Fruit fly (Drosophila melanogaster) whole organism, embryonic: ENCODE data around the gene CG5440.
A peak's percentile ranks its signal among the peaks of the same experiment; 100 is the strongest.

Source experiments
- BEAF-32 ChIP-seq: fragments of 200-800 bp; sonication (Bioruptor generic); optimal IDR thresholded peaks from 3 replicates; lab custom pipeline; 2017; ENCODE audit warnings: missing biosample characterization, missing genetic modification characterization, mild to moderate bottlenecking, moderate library complexity, missing genetic modification reagents
- CG1024 ChIP-seq: fragments of 200-800 bp; sonication (Bioruptor generic); IDR thresholded peaks from 2 replicates; pipeline ENCODE4 v1.3.6; 2022; ENCODE audit warnings: missing biosample characterization, missing genetic modification characterization
- CG12659 ChIP-seq: fragments of 200-800 bp; sonication (Bioruptor generic); optimal IDR thresholded peaks from 3 replicates; lab custom pipeline; 2017; ENCODE audit warnings: mild to moderate bottlenecking, missing biosample characterization, missing genetic modification reagents, missing genetic modification characterization
- CG1602 ChIP-seq: fragments of 200-800 bp; sonication (Bioruptor generic); optimal IDR thresholded peaks from 3 replicates; lab custom pipeline; 2016; ENCODE audit warnings: missing biosample characterization, missing genetic modification characterization
- CG18262 ChIP-seq: fragments of 200-800 bp; optimal IDR thresholded peaks from 3 replicates; lab custom pipeline; 2019; ENCODE audit warnings: missing biosample characterization, mild to moderate bottlenecking, missing genetic modification characterization, moderate library complexity
- CG2120 ChIP-seq: fragments of 200-800 bp; sonication (Bioruptor generic); optimal IDR thresholded peaks from 3 replicates; lab custom pipeline; 2016; ENCODE audit warnings: missing biosample characterization, missing genetic modification characterization
- CG2202 ChIP-seq: fragments of 200-800 bp; sonication (Bioruptor generic); optimal IDR thresholded peaks from 2 replicates; lab custom pipeline; 2018; ENCODE audit warnings: missing biosample characterization, mild to moderate bottlenecking, missing genetic modification characterization
- CG30020 ChIP-seq: fragments of 200-800 bp; optimal IDR thresholded peaks from 2 replicates; lab custom pipeline; 2019; ENCODE audit warnings: missing biosample characterization, mild to moderate bottlenecking, missing genetic modification characterization, moderate library complexity
- CG30403 ChIP-seq: fragments of 200-800 bp; sonication (Bioruptor generic); optimal IDR thresholded peaks from 3 replicates; lab custom pipeline; 2016; ENCODE audit warnings: missing biosample characterization, missing genetic modification characterization
- CG31224 ChIP-seq: fragments of 200-800 bp; sonication (Bioruptor generic); IDR thresholded peaks from 2 replicates; pipeline ENCODE4 v1.3.6; 2022; ENCODE audit warnings: missing biosample characterization, missing genetic modification characterization
- CG31441 ChIP-seq: fragments of 200-800 bp; sonication (Bioruptor generic); IDR thresholded peaks from 2 replicates; pipeline ENCODE4 v1.3.6; 2022; ENCODE audit warnings: missing biosample characterization, missing genetic modification characterization
- CG32532 ChIP-seq: fragments of 200-800 bp; sonication (Bioruptor generic); IDR thresholded peaks from 2 replicates; pipeline ENCODE4 v1.3.6; 2022; ENCODE audit warnings: missing biosample characterization, missing genetic modification characterization
- CG32767 ChIP-seq: fragments of 200-800 bp; sonication (Bioruptor generic); IDR thresholded peaks from 2 replicates; pipeline ENCODE4 v1.3.6; 2022; ENCODE audit warnings: missing biosample characterization, missing genetic modification characterization
- CG3838 ChIP-seq: fragments of 200-800 bp; sonication (Bioruptor generic); optimal IDR thresholded peaks from 3 replicates; lab custom pipeline; 2016; ENCODE audit warnings: missing biosample characterization, missing genetic modification characterization
- CG4820 ChIP-seq: fragments of 200-800 bp; sonication (Bioruptor generic); optimal IDR thresholded peaks from 3 replicates; lab custom pipeline; 2016; ENCODE audit warnings: missing biosample characterization, missing genetic modification characterization
- CG6272 ChIP-seq: fragments of 200-800 bp; sonication (Bioruptor generic); IDR thresholded peaks from 2 replicates; pipeline ENCODE4 v1.3.6; 2022; ENCODE audit warnings: missing biosample characterization, missing genetic modification characterization
- CG6791 ChIP-seq: fragments of 200-800 bp; sonication (Bioruptor generic); IDR thresholded peaks from 3 replicates; pipeline ENCODE4 v1.3.6; 2022; ENCODE audit warnings: missing biosample characterization, missing genetic modification characterization; ENCODE audit not compliant: partially characterized antibody
- CG7372 ChIP-seq: fragments of 200-800 bp; sonication (Bioruptor generic); IDR thresholded peaks from 2 replicates; pipeline ENCODE4 v1.3.6; 2022; ENCODE audit warnings: missing biosample characterization, missing genetic modification characterization
- CG8281 ChIP-seq: fragments of 200-800 bp; sonication (Bioruptor generic); optimal IDR thresholded peaks from 2 replicates; lab custom pipeline; 2018; ENCODE audit warnings: missing biosample characterization, mild to moderate bottlenecking, missing genetic modification characterization, moderate library complexity
- CG9215 ChIP-seq: fragments of 200-800 bp; sonication (Bioruptor generic); IDR thresholded peaks from 2 replicates; pipeline ENCODE4 v1.3.6; 2022; ENCODE audit warnings: missing biosample characterization, missing genetic modification characterization
- CG9932 ChIP-seq: fragments of 200-800 bp; sonication (Bioruptor generic); IDR thresholded peaks from 2 replicates; pipeline ENCODE4 v1.3.6; 2022; ENCODE audit warnings: missing biosample characterization, missing genetic modification characterization
- Deaf1 ChIP-seq: fragments of 200-800 bp; optimal IDR thresholded peaks from 3 replicates; lab custom pipeline; 2019; ENCODE audit warnings: missing biosample characterization, mild to moderate bottlenecking, missing genetic modification characterization, moderate library complexity
- Dip2 ChIP-seq: fragments of 200-800 bp; sonication (Bioruptor generic); IDR thresholded peaks from 2 replicates; pipeline ENCODE4 v1.3.6; 2022; ENCODE audit warnings: missing biosample characterization, missing genetic modification characterization
- Drgx ChIP-seq: fragments of 200-800 bp; sonication (Bioruptor generic); IDR thresholded peaks from 2 replicates; pipeline ENCODE4 v1.3.6; 2022; ENCODE audit warnings: missing biosample characterization, missing genetic modification characterization
- E2f1 ChIP-seq: fragments of 200-800 bp; sonication (Bioruptor generic); IDR thresholded peaks from 2 replicates; pipeline ENCODE4 v1.3.6; 2022; ENCODE audit warnings: missing biosample characterization, missing genetic modification characterization
- Gug ChIP-seq: fragments of 200-800 bp; sonication (Bioruptor generic); IDR thresholded peaks from 4 replicates; pipeline ENCODE4 v1.3.6; 2022; ENCODE audit warnings: missing biosample characterization, missing genetic modification characterization
- H2.0 ChIP-seq: fragments of 200-800 bp; sonication (Bioruptor generic); IDR thresholded peaks from 2 replicates; pipeline ENCODE4 v1.3.6; 2022; ENCODE audit warnings: missing biosample characterization, missing genetic modification characterization
- Hmr ChIP-seq: fragments of 200-800 bp; sonication (Bioruptor generic); optimal IDR thresholded peaks from 3 replicates; lab custom pipeline; 2017; ENCODE audit warnings: mild to moderate bottlenecking, missing biosample characterization, missing genetic modification reagents, missing genetic modification characterization
- Jarid2 ChIP-seq: fragments of 200-800 bp; sonication (Bioruptor generic); optimal IDR thresholded peaks from 3 replicates; lab custom pipeline; 2017; ENCODE audit warnings: mild to moderate bottlenecking, missing biosample characterization, missing genetic modification reagents, missing genetic modification characterization
- MESR4 ChIP-seq: fragments of 200-800 bp; sonication (Bioruptor generic); optimal IDR thresholded peaks from 2 replicates; lab custom pipeline; 2018; ENCODE audit warnings: missing biosample characterization, mild to moderate bottlenecking, missing genetic modification characterization, moderate library complexity
- NFAT ChIP-seq: fragments of 200-800 bp; sonication (Bioruptor generic); IDR thresholded peaks from 2 replicates; pipeline ENCODE4 v1.3.6; 2022; ENCODE audit warnings: missing biosample characterization, missing genetic modification characterization
- Rfx ChIP-seq: fragments of 200-800 bp; sonication (Bioruptor generic); IDR thresholded peaks from 2 replicates; pipeline ENCODE4 v1.3.6; 2022; ENCODE audit warnings: missing biosample characterization, missing genetic modification characterization
- Sry-δ ChIP-seq: fragments of 200-800 bp; sonication (Bioruptor generic); optimal IDR thresholded peaks from 2 replicates; lab custom pipeline; 2016; ENCODE audit warnings: missing biosample characterization, missing genetic modification characterization
- al ChIP-seq: fragments of 200-800 bp; sonication (Bioruptor generic); IDR thresholded peaks from 2 replicates; pipeline ENCODE4 v1.3.6; 2022; ENCODE audit warnings: missing biosample characterization, missing genetic modification characterization
- ato ChIP-seq: fragments of 200-800 bp; sonication (Bioruptor generic); IDR thresholded peaks from 2 replicates; pipeline ENCODE4 v1.3.6; 2022; ENCODE audit warnings: missing biosample characterization, missing genetic modification characterization; ENCODE audit not compliant: partially characterized antibody
- az2 ChIP-seq: fragments of 200-800 bp; sonication (Bioruptor generic); optimal IDR thresholded peaks from 3 replicates; lab custom pipeline; 2016; ENCODE audit warnings: missing biosample characterization, missing genetic modification characterization
- bab2 ChIP-seq: fragments of 200-800 bp; sonication (Bioruptor generic); optimal IDR thresholded peaks from 2 replicates; lab custom pipeline; 2016; ENCODE audit warnings: missing biosample characterization, missing genetic modification characterization
- cad ChIP-seq: fragments of >200 bp; optimal IDR thresholded peaks from 2 replicates; lab custom pipeline; 2017; ENCODE audit warnings: missing biosample characterization, missing genetic modification characterization
- chm ChIP-seq: fragments of 200-800 bp; sonication (Bioruptor generic); IDR thresholded peaks from 2 replicates; pipeline ENCODE4 v1.3.6; 2022; ENCODE audit warnings: missing biosample characterization, missing genetic modification characterization
- danr ChIP-seq: fragments of 200-800 bp; sonication (Bioruptor generic); IDR thresholded peaks from 2 replicates; pipeline ENCODE4 v1.3.6; 2022; ENCODE audit warnings: missing biosample characterization, missing genetic modification characterization
- en ChIP-seq: fragments of 200-800 bp; sonication (Bioruptor generic); optimal IDR thresholded peaks from 2 replicates; lab custom pipeline; 2016; ENCODE audit warnings: missing biosample characterization, missing genetic modification characterization
- fu2 ChIP-seq: fragments of 200-800 bp; sonication (Bioruptor generic); optimal IDR thresholded peaks from 2 replicates; lab custom pipeline; 2016; ENCODE audit warnings: missing biosample characterization, missing genetic modification characterization
- gfzf ChIP-seq: fragments of 200-800 bp; sonication (Bioruptor generic); optimal IDR thresholded peaks from 2 replicates; lab custom pipeline; 2016; ENCODE audit warnings: missing biosample characterization, mild to moderate bottlenecking, missing genetic modification characterization, moderate library complexity
- gt ChIP-seq: fragments of 200-800 bp; sonication (Bioruptor generic); IDR thresholded peaks from 2 replicates; pipeline ENCODE4 v1.3.6; 2022; ENCODE audit warnings: missing biosample characterization, missing genetic modification characterization
- jing ChIP-seq: fragments of 200-800 bp; sonication (Bioruptor generic); optimal IDR thresholded peaks from 2 replicates; lab custom pipeline; 2018; ENCODE audit warnings: missing biosample characterization, mild to moderate bottlenecking, missing genetic modification characterization
- kay ChIP-seq: fragments of 200-800 bp; sonication (Bioruptor generic); optimal IDR thresholded peaks from 2 replicates; lab custom pipeline; 2016; ENCODE audit warnings: missing biosample characterization, missing genetic modification characterization
- mirr ChIP-seq: fragments of 200-800 bp; sonication (Bioruptor generic); optimal IDR thresholded peaks from 3 replicates; lab custom pipeline; 2018; ENCODE audit warnings: missing biosample characterization, mild to moderate bottlenecking, missing genetic modification characterization
- pnt ChIP-seq: fragments of 200-800 bp; sonication (Bioruptor generic); optimal IDR thresholded peaks from 3 replicates; lab custom pipeline; 2016; ENCODE audit warnings: missing biosample characterization, missing genetic modification characterization
- pros ChIP-seq: fragments of 200-800 bp; sonication (Bioruptor generic); optimal IDR thresholded peaks from 3 replicates; lab custom pipeline; 2019; ENCODE audit warnings: missing biosample characterization, mild to moderate bottlenecking, missing genetic modification characterization, moderate library complexity
- sisA ChIP-seq: fragments of 200-800 bp; sonication (Bioruptor generic); IDR thresholded peaks from 2 replicates; pipeline ENCODE4 v1.3.6; 2022; ENCODE audit warnings: missing biosample characterization, missing genetic modification characterization
- slbo ChIP-seq: fragments of 200-800 bp; sonication (Bioruptor generic); IDR thresholded peaks from 2 replicates; pipeline ENCODE4 v1.3.6; 2022; ENCODE audit warnings: missing biosample characterization, missing genetic modification characterization
- stc ChIP-seq: fragments of 200-800 bp; sonication (Bioruptor generic); IDR thresholded peaks from 2 replicates; pipeline ENCODE4 v1.3.6; 2022; ENCODE audit warnings: missing biosample characterization, missing genetic modification characterization
- toy ChIP-seq: fragments of 200-800 bp; sonication (Bioruptor generic); IDR thresholded peaks from 2 replicates; pipeline ENCODE4 v1.3.6; 2022; ENCODE audit warnings: missing biosample characterization, missing genetic modification characterization

Gene CG5440

dm6 chr2L:1315283-1315682 is 18.6 kb upstream of the CG5440 start (continued):
- TF ChIP-seq en (GFP tag; lab: Kevin White, UChicago) (no peak), CG2202 (tag; lab: Kevin White, UChicago) (no peak), CG31441 (GFP tag; lab: Robert Waterston, UW) (no peak), CG18262 (tag; lab: Kevin White, UChicago) (no peak), Dip2 (GFP tag; lab: Robert Waterston, UW) (no peak), slbo (GFP tag; lab: Robert Waterston, UW) (no peak), jing (GFP tag; lab: Kevin White, UChicago) (no peak), E2f1 (GFP tag; lab: Robert Waterston, UW) (no peak), BEAF-32 (no peak), kay (GFP tag; lab: Kevin White, UChicago) (no peak), Sry-δ (no peak), CG30403 (GFP tag; lab: Kevin White, UChicago) (no peak), CG1602 (GFP tag; lab: Kevin White, UChicago) (no peak), Gug (GFP tag; lab: Robert Waterston, UW) (0 out of 4 replicates have a peak, but pooled peaks have one; percentile 11), danr (no peak), sisA (GFP tag; lab: Robert Waterston, UW) (0 out of 2 replicates have a peak, but pooled peaks have one; percentile 9), ato (GFP tag; lab: Robert Waterston, UW) (no peak), CG6791 (no peak), gfzf (GFP tag; lab: Kevin White, UChicago) (no peak), Drgx (no peak; the same call in 1 of the 2 replicates), CG2120 (GFP tag; lab: Kevin White, UChicago) (peak; percentile 3), stc (GFP tag; lab: Robert Waterston, UW) (no peak), CG32532 (GFP tag; lab: Robert Waterston, UW) (peak; percentile 39; the same call in 1 of the 2 replicates), Hmr (GFP tag; lab: Kevin White, UChicago) (no peak), CG6272 (GFP tag; lab: Robert Waterston, UW) (no peak), az2 (GFP tag; lab: Kevin White, UChicago) (no peak), Rfx (GFP tag; lab: Robert Waterston, UW) (peak; percentile 49), H2.0 (GFP tag; lab: Robert Waterston, UW) (no peak), al (no peak), CG12659 (GFP tag; lab: Kevin White, UChicago) (no peak), CG1024 (GFP tag; lab: Robert Waterston, UW) (no peak), bab2 (GFP tag; lab: Kevin White, UChicago) (no peak), CG31224 (GFP tag; lab: Robert Waterston, UW) (no peak)

dm6 chr2L:1316422-1316821 is 17.5 kb upstream of the CG5440 start:
- TF ChIP-seq slbo (GFP tag; lab: Robert Waterston, UW) (peak; percentile 67), CG4820 (GFP tag; lab: Kevin White, UChicago) (no peak), pnt (GFP tag; lab: Kevin White, UChicago) (peak; percentile 26), pros (GFP tag; lab: Kevin White, UChicago) (no peak), cad (GFP tag; lab: Kevin White, UChicago) (no peak), toy (GFP tag; lab: Robert Waterston, UW) (no peak), NFAT (GFP tag; lab: Robert Waterston, UW) (no peak), CG9932 (GFP tag; lab: Robert Waterston, UW) (0 out of 2 replicates have a peak, but pooled peaks have one; percentile 32), gt (GFP tag; lab: Robert Waterston, UW) (no peak), MESR4 (GFP tag; lab: Kevin White, UChicago) (no peak), CG7372 (GFP tag; lab: Robert Waterston, UW) (no peak), Hmr (GFP tag; lab: Kevin White, UChicago) (peak; percentile 53), fu2 (no peak), CG3838 (GFP tag; lab: Kevin White, UChicago) (no peak), E2f1 (GFP tag; lab: Robert Waterston, UW) (no peak), Deaf1 (tag; lab: Kevin White, UChicago) (no peak), CG32767 (GFP tag; lab: Robert Waterston, UW) (peak; percentile 31; the same call in 1 of the 2 replicates), Jarid2 (GFP tag; lab: Kevin White, UChicago) (no peak), mirr (GFP tag; lab: Kevin White, UChicago) (no peak), CG9215 (GFP tag; lab: Robert Waterston, UW) (no peak; the same call in 1 of the 2 replicates), CG30020 (tag; lab: Kevin White, UChicago) (no peak), CG8281 (tag; lab: Kevin White, UChicago) (no peak), chm (peak; percentile 52; the same call in 1 of the 2 replicates)
